Worm (Caenorhabditis elegans) whole organism, young adult: ENCODE data around the gene lem-4.

Experiments
- F10E7.11 ChIP-seq: sonication (generic microtip); optimal IDR thresholded peaks from 2 replicates; lab custom pipeline; 2017; ENCODE audit warnings: mild to moderate bottlenecking, missing genetic modification characterization, moderate library complexity, missing compliant biosample characterization
- ama-1 ChIP-seq, 3 experiments: fragments of 150-350 bp in 1 of 3; sonication (generic microtip) in 2 of 3; optimal IDR thresholded peaks; 2 replicates each; lab custom pipeline; 2014 to 2018; ENCODE audit warnings: missing biosample characterization in 2 of 3, missing genetic modification characterization in 2 of 3, missing genetic modification reagents in 2 of 3
- die-1 ChIP-seq: sonication (generic microtip); optimal IDR thresholded peaks from 2 replicates; lab custom pipeline; 2016; ENCODE audit warnings: missing genotype, mild to moderate bottlenecking, missing genetic modification characterization, missing compliant biosample characterization
- hsf-1 ChIP-seq: fragments of 200-800 bp; sonication (Bioruptor generic); IDR thresholded peaks from 2 replicates; pipeline ENCODE4 v1.3.6; 2022; ENCODE audit warnings: missing genetic modification reagents, missing genetic modification characterization, missing compliant biosample characterization
- let-526 ChIP-seq: fragments of 200-800 bp; sonication (Bioruptor generic); IDR thresholded peaks from 2 replicates; pipeline ENCODE4 v1.3.6; 2022; ENCODE audit warnings: missing genetic modification reagents, missing genetic modification characterization, missing compliant biosample characterization
- madf-3 ChIP-seq: fragments of 200-800 bp; sonication (Bioruptor generic); IDR thresholded peaks from 2 replicates; pipeline ENCODE4 v1.3.6; 2022; ENCODE audit warnings: missing genetic modification reagents, missing genetic modification characterization, missing compliant biosample characterization
- nfya-2 ChIP-seq: fragments of 200-800 bp; sonication (Bioruptor generic); IDR thresholded peaks from 2 replicates; pipeline ENCODE4 v1.3.6; 2022; ENCODE audit warnings: missing genetic modification reagents, missing genetic modification characterization, missing compliant biosample characterization
- rpc-1 ChIP-seq, 2 experiments: fragments of 150-350 bp in 1 of 2; sonication (generic microtip) in 1 of 2; optimal IDR thresholded peaks; 2 replicates each; lab custom pipeline; 2014 to 2018; ENCODE audit warnings: missing biosample characterization in 1 of 2, missing genetic modification characterization in 1 of 2, missing genetic modification reagents in 1 of 2, missing genotype in 1 of 2
- tbx-9 ChIP-seq: sonication (generic microtip); optimal IDR thresholded peaks from 2 replicates; lab custom pipeline; 2016; ENCODE audit warnings: borderline replicate concordance, missing genetic modification characterization, inconsistent platforms, missing compliant biosample characterization
- unc-130 ChIP-seq: sonication (generic microtip); optimal IDR thresholded peaks from 2 replicates; lab custom pipeline; 2016; ENCODE audit warnings: missing genetic modification reagents, missing genetic modification characterization, missing compliant biosample characterization

DNA sequence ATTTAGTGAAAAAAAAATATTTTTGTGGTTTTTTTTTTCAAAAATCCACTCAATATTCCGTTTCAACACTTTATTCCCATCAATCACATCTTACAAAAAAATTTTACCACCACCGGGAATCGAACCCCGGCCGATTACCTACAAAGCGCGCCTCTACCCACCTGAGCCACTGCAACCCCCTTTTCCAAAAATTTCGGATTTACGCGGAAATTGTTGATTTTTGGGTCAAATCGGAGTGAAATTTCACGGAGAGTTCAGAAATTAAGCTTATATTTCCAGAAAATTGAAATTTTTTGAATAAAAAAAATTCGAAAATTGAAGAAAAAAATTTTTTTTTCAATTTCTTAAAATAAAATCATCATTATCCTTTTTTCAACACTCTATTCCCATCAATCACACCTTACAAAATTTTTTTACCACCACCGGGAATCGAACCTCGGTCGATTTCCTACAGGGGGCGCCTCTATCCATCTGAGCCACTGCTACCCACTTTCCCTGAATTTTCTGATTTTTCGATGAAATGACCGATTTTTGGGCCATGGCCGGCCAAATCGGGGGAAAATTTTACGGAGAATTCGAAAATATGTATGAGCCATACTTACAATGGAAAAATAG lies 18.7 kb upstream of the lem-4 start:
- TF ChIP-seq let-526 (GFP tag; lab: Robert Waterston, UW): no peak
- no peak for TF ChIP-seq madf-3 (GFP tag; lab: Robert Waterston, UW)
- TF ChIP-seq hsf-1 (GFP tag; lab: Robert Waterston, UW): no peak
- no peak for TF ChIP-seq unc-130
- TF ChIP-seq tbx-9: no peak
- peak; percentile 30 for TF ChIP-seq rpc-1 (optimal IDR thresholded peaks at IDR 0.05; lab: Kevin White, UChicago)
- peak; percentile 72 for TF ChIP-seq rpc-1 (tag; optimal IDR thresholded peaks at IDR 0.05; lab: Kevin White, UChicago)
- no peak for TF ChIP-seq die-1 (tag; lab: Kevin White, UChicago)
- no peak for TF ChIP-seq ama-1 (optimal IDR thresholded peaks at IDR 0.05; lab: Kevin White, UChicago)
- no peak for TF ChIP-seq ama-1 (GFP tag; optimal IDR thresholded peaks at IDR 0.05; lab: Kevin White, UChicago)
- TF ChIP-seq nfya-2 (GFP tag; lab: Robert Waterston, UW): no peak
- no peak for TF ChIP-seq F10E7.11
